Fruit fly (Drosophila melanogaster) whole organism, embryonic: ENCODE data around the gene sr.
A peak's percentile ranks its signal among the peaks of the same experiment; 100 is the strongest.

Experiments used
- Awh ChIP-seq: fragments of 200-800 bp; sonication (Bioruptor generic); IDR thresholded peaks from 2 replicates; pipeline ENCODE4, ENCODE4 v1.3.6; 2022; ENCODE audit warnings: missing biosample characterization, missing genetic modification characterization
- CG1024 ChIP-seq: fragments of 200-800 bp; sonication (Bioruptor generic); IDR thresholded peaks from 2 replicates; pipeline ENCODE4 v1.3.6; 2022; ENCODE audit warnings: missing biosample characterization, missing genetic modification characterization
- CG10959 ChIP-seq: fragments of 200-800 bp; sonication (Bioruptor generic); IDR thresholded peaks from 2 replicates; pipeline ENCODE4 v1.3.6; 2022; ENCODE audit warnings: missing biosample characterization, missing genetic modification characterization
- CG11695 ChIP-seq: fragments of 200-800 bp; sonication (Bioruptor generic); IDR thresholded peaks from 3 replicates; pipeline ENCODE4 v1.3.6; 2022; ENCODE audit warnings: missing biosample characterization, missing genetic modification characterization
- CG12391 ChIP-seq: fragments of 200-800 bp; sonication (Bioruptor generic); optimal IDR thresholded peaks from 3 replicates; lab custom pipeline; 2018; ENCODE audit warnings: missing biosample characterization, mild to moderate bottlenecking, missing genetic modification characterization, moderate library complexity
- CG12942 ChIP-seq: fragments of 200-800 bp; sonication (Bioruptor generic); optimal IDR thresholded peaks from 3 replicates; lab custom pipeline; 2016; ENCODE audit warnings: missing biosample characterization, missing genetic modification characterization
- CG13424 ChIP-seq: fragments of 200-800 bp; sonication (Bioruptor generic); optimal IDR thresholded peaks from 2 replicates; lab custom pipeline; 2019; ENCODE audit warnings: missing biosample characterization, mild to moderate bottlenecking, missing genetic modification characterization, moderate library complexity
- CG13775 ChIP-seq: fragments of 200-800 bp; sonication (Bioruptor generic); optimal IDR thresholded peaks from 3 replicates; lab custom pipeline; 2017; ENCODE audit warnings: missing biosample characterization, mild to moderate bottlenecking, missing genetic modification characterization
- CG16863 ChIP-seq: fragments of 200-800 bp; sonication (Bioruptor generic); optimal IDR thresholded peaks from 3 replicates; lab custom pipeline; 2016; ENCODE audit warnings: missing biosample characterization, missing genetic modification characterization
- CG17186 ChIP-seq: fragments of 200-800 bp; sonication (Bioruptor generic); optimal IDR thresholded peaks from 3 replicates; lab custom pipeline; 2017; ENCODE audit warnings: missing biosample characterization, missing genetic modification reagents, missing genetic modification characterization
- CG17361 ChIP-seq: fragments of 200-800 bp; sonication (Bioruptor generic); IDR thresholded peaks from 3 replicates; pipeline ENCODE4 v1.3.6; 2022; ENCODE audit warnings: missing biosample characterization, missing genetic modification characterization
- CG31388 ChIP-seq: fragments of 200-800 bp; sonication (Bioruptor generic); optimal IDR thresholded peaks from 2 replicates; lab custom pipeline; 2016; ENCODE audit warnings: missing biosample characterization, missing genetic modification characterization
- CG33557 ChIP-seq: fragments of 200-800 bp; sonication (Bioruptor generic); optimal IDR thresholded peaks from 2 replicates; lab custom pipeline; 2019; ENCODE audit warnings: missing biosample characterization, mild to moderate bottlenecking, missing genetic modification characterization, moderate library complexity
- CG9817 ChIP-seq: fragments of 200-800 bp; sonication (Bioruptor generic); optimal IDR thresholded peaks from 2 replicates; lab custom pipeline; 2018; ENCODE audit warnings: missing biosample characterization, mild to moderate bottlenecking, missing genetic modification characterization, moderate library complexity
- Ets97D ChIP-seq: fragments of 200-800 bp; sonication (Bioruptor generic); optimal IDR thresholded peaks from 3 replicates; lab custom pipeline; 2016; ENCODE audit warnings: missing biosample characterization, missing genetic modification characterization
- H15 ChIP-seq: fragments of 200-800 bp; sonication (Bioruptor generic); IDR thresholded peaks from 3 replicates; pipeline ENCODE4 v1.3.6; 2022; ENCODE audit warnings: missing biosample characterization, missing genetic modification characterization
- H2.0 ChIP-seq: fragments of 200-800 bp; sonication (Bioruptor generic); IDR thresholded peaks from 2 replicates; pipeline ENCODE4 v1.3.6; 2022; ENCODE audit warnings: missing biosample characterization, missing genetic modification characterization
- HHEX ChIP-seq: fragments of 200-800 bp; sonication (Bioruptor generic); optimal IDR thresholded peaks from 3 replicates; lab custom pipeline; 2017; ENCODE audit warnings: missing biosample characterization, mild to moderate bottlenecking, missing genetic modification characterization, missing genetic modification reagents
- Hmx ChIP-seq: fragments of 200-800 bp; sonication (Bioruptor generic); optimal IDR thresholded peaks from 2 replicates; lab custom pipeline; 2016; ENCODE audit warnings: missing biosample characterization, missing genetic modification characterization
- Kr ChIP-seq: fragments of 200-800 bp; sonication (Bioruptor generic); optimal IDR thresholded peaks from 2 replicates; lab custom pipeline; 2017; ENCODE audit warnings: missing biosample characterization, mild to moderate bottlenecking, missing genetic modification characterization
- Myb ChIP-seq: fragments of 200-800 bp; sonication (Bioruptor generic); optimal IDR thresholded peaks from 2 replicates; lab custom pipeline; 2016; ENCODE audit warnings: missing biosample characterization, missing genetic modification characterization
- Nf-YA ChIP-seq: fragments of 200-800 bp; sonication (Bioruptor generic); IDR thresholded peaks from 2 replicates; pipeline ENCODE4 v1.3.6; 2022; ENCODE audit warnings: missing biosample characterization, missing genetic modification characterization
- Ravus ChIP-seq: fragments of 200-800 bp; sonication (Bioruptor generic); IDR thresholded peaks from 2 replicates; pipeline ENCODE4 v1.3.6; 2022; ENCODE audit warnings: missing biosample characterization, missing genetic modification characterization
- Sry-β ChIP-seq: fragments of 200-800 bp; sonication (Bioruptor generic); optimal IDR thresholded peaks from 2 replicates; lab custom pipeline; 2018; ENCODE audit warnings: missing biosample characterization, mild to moderate bottlenecking, missing genetic modification characterization, moderate library complexity
- Trl ChIP-seq, 3 experiments: fragments of >200 bp in 2 of 3; fragments of 200-800 bp in 1 of 3; sonication (Bioruptor generic) in 1 of 3; optimal IDR thresholded peaks; 2 replicates in 1 of 3; 3 replicates in 2 of 3; lab custom pipeline; 2016 to 2017; ENCODE audit warnings: missing biosample characterization in 1 of 3, missing genetic modification characterization in 1 of 3
- ac ChIP-seq: fragments of 200-800 bp; sonication (Bioruptor generic); optimal IDR thresholded peaks from 3 replicates; lab custom pipeline; 2017; ENCODE audit warnings: missing biosample characterization, mild to moderate bottlenecking, missing genetic modification characterization
- amos ChIP-seq: fragments of 200-800 bp; sonication (Bioruptor generic); IDR thresholded peaks from 2 replicates; pipeline ENCODE4 v1.3.6; 2022; ENCODE audit warnings: missing biosample characterization, missing genetic modification characterization; ENCODE audit not compliant: partially characterized antibody
- ato ChIP-seq: fragments of 200-800 bp; sonication (Bioruptor generic); IDR thresholded peaks from 2 replicates; pipeline ENCODE4 v1.3.6; 2022; ENCODE audit warnings: missing biosample characterization, missing genetic modification characterization; ENCODE audit not compliant: partially characterized antibody
- bab2 ChIP-seq: fragments of 200-800 bp; sonication (Bioruptor generic); optimal IDR thresholded peaks from 2 replicates; lab custom pipeline; 2016; ENCODE audit warnings: missing biosample characterization, missing genetic modification characterization
- br ChIP-seq: fragments of >200 bp; optimal IDR thresholded peaks from 2 replicates; lab custom pipeline; 2017
- crp ChIP-seq, 2 experiments: fragments of 200-800 bp; sonication (Bioruptor generic); optimal IDR thresholded peaks; 2 replicates in 1 of 2; 3 replicates in 1 of 2; lab custom pipeline; 2017; ENCODE audit warnings: missing biosample characterization in 2 of 2, missing genetic modification characterization in 2 of 2, mild to moderate bottlenecking in 1 of 2, moderate library complexity in 1 of 2
- danr ChIP-seq: fragments of 200-800 bp; sonication (Bioruptor generic); IDR thresholded peaks from 2 replicates; pipeline ENCODE4 v1.3.6; 2022; ENCODE audit warnings: missing biosample characterization, missing genetic modification characterization
- dati ChIP-seq: fragments of 200-800 bp; sonication (Bioruptor generic); IDR thresholded peaks from 2 replicates; pipeline ENCODE4 v1.3.6; 2022; ENCODE audit warnings: missing biosample characterization, missing genetic modification characterization
- dm ChIP-seq: fragments of 200-800 bp; sonication (Bioruptor generic); optimal IDR thresholded peaks from 3 replicates; lab custom pipeline; 2016; ENCODE audit warnings: missing biosample characterization, missing genetic modification characterization
- dmrt11E ChIP-seq: fragments of 200-800 bp; sonication (Bioruptor generic); optimal IDR thresholded peaks from 3 replicates; lab custom pipeline; 2018; ENCODE audit warnings: missing biosample characterization, mild to moderate bottlenecking, missing genetic modification characterization, moderate library complexity
- fd64A ChIP-seq: fragments of 200-800 bp; sonication (Bioruptor generic); optimal IDR thresholded peaks from 3 replicates; lab custom pipeline; 2018; ENCODE audit warnings: missing biosample characterization, mild to moderate bottlenecking, missing genetic modification characterization
- gfzf ChIP-seq: fragments of 200-800 bp; sonication (Bioruptor generic); optimal IDR thresholded peaks from 2 replicates; lab custom pipeline; 2016; ENCODE audit warnings: missing biosample characterization, mild to moderate bottlenecking, missing genetic modification characterization, moderate library complexity
- jumu ChIP-seq: fragments of 200-800 bp; sonication (Bioruptor generic); optimal IDR thresholded peaks from 3 replicates; lab custom pipeline; 2016; ENCODE audit warnings: missing biosample characterization, missing genetic modification characterization
- ken ChIP-seq: fragments of 200-800 bp; sonication (Bioruptor generic); IDR thresholded peaks from 3 replicates; pipeline ENCODE4 v1.3.6; 2022; ENCODE audit warnings: missing biosample characterization, missing genetic modification characterization
- odd ChIP-seq: fragments of 200-800 bp; sonication (Bioruptor generic); optimal IDR thresholded peaks from 2 replicates; lab custom pipeline; 2017; ENCODE audit warnings: missing biosample characterization, mild to moderate bottlenecking, missing genetic modification characterization
- p53 ChIP-seq: fragments of 200-800 bp; sonication (Bioruptor generic); optimal IDR thresholded peaks from 2 replicates; lab custom pipeline; 2016; ENCODE audit warnings: missing biosample characterization, missing genetic modification characterization
- pros ChIP-seq: fragments of 200-800 bp; sonication (Bioruptor generic); optimal IDR thresholded peaks from 3 replicates; lab custom pipeline; 2019; ENCODE audit warnings: missing biosample characterization, mild to moderate bottlenecking, missing genetic modification characterization, moderate library complexity
- psq ChIP-seq: fragments of 200-800 bp; sonication (Bioruptor generic); optimal IDR thresholded peaks from 2 replicates; lab custom pipeline; 2017; ENCODE audit warnings: missing biosample characterization, missing genetic modification characterization
- run ChIP-seq: fragments of 200-800 bp; sonication (Bioruptor generic); optimal IDR thresholded peaks from 3 replicates; lab custom pipeline; 2018; ENCODE audit warnings: missing biosample characterization, mild to moderate bottlenecking, missing genetic modification characterization
- slou ChIP-seq: fragments of 200-800 bp; sonication (Bioruptor generic); optimal IDR thresholded peaks from 3 replicates; lab custom pipeline; 2016; ENCODE audit warnings: missing biosample characterization, missing genetic modification characterization
- vvl ChIP-seq: fragments of 200-800 bp; sonication (Bioruptor generic); IDR thresholded peaks from 2 replicates; pipeline ENCODE4 v1.3.6; 2022; ENCODE audit warnings: missing biosample characterization, missing genetic modification characterization
- yki ChIP-seq: fragments of >200 bp; optimal IDR thresholded peaks from 3 replicates; lab custom pipeline; 2018
- zf30C ChIP-seq: fragments of 200-800 bp; sonication (Bioruptor generic); optimal IDR thresholded peaks from 3 replicates; lab custom pipeline; 2018; ENCODE audit warnings: missing biosample characterization, mild to moderate bottlenecking, missing genetic modification characterization

Gene sr

dm6 chr3R:18171983-18172967 lies 81.7 kb downstream of the sr start (continued):
- TF ChIP-seq CG17361 (GFP tag; lab: Robert Waterston, UW) (peak; percentile 98), pros (GFP tag; lab: Kevin White, UChicago) (no peak), Awh (GFP tag; lab: Robert Waterston, UW) (peak; percentile 82), H15 (GFP tag; lab: Robert Waterston, UW) (peak; percentile 75), CG13775 (GFP tag; lab: Kevin White, UChicago) (peak; percentile 94), run (tag; lab: Kevin White, UChicago) (peak; percentile 88), fd64A (GFP tag; lab: Kevin White, UChicago) (peak; percentile 79), CG9817 (tag; lab: Kevin White, UChicago) (peak; percentile 89), zf30C (GFP tag; lab: Kevin White, UChicago) (peak; percentile 95), slou (peak; percentile 86), Ravus (GFP tag; lab: Robert Waterston, UW) (peak; percentile 61), CG1024 (GFP tag; lab: Robert Waterston, UW) (peak; percentile 77), CG16863 (GFP tag; lab: Kevin White, UChicago) (peak; percentile 92), vvl (peak; percentile 93), HHEX (GFP tag; lab: Kevin White, UChicago) (peak; percentile 92), jumu (GFP tag; lab: Kevin White, UChicago) (peak; percentile 84), CG12391 (peak; percentile 95), crp (GFP tag; optimal IDR thresholded peaks at IDR 0.05; lab: Kevin White, UChicago) (peak in 1 of 2 experiments; percentile 62), Myb (GFP tag; lab: Kevin White, UChicago) (peak; percentile 69), CG17186 (peak; percentile 73), amos (GFP tag; lab: Robert Waterston, UW) (no peak), CG12942 (GFP tag; lab: Kevin White, UChicago) (peak; percentile 88), CG10959 (peak; percentile 78), CG33557 (GFP tag; lab: Kevin White, UChicago) (peak; percentile 86), gfzf (GFP tag; lab: Kevin White, UChicago) (no peak), Nf-YA (GFP tag; lab: Robert Waterston, UW) (peak; percentile 70), Ets97D (peak; percentile 69), ken (peak; percentile 81; the same call in 2 of the 3 replicates), CG13424 (tag; lab: Kevin White, UChicago) (peak; percentile 98), dmrt11E (peak; percentile 91), psq (GFP tag; lab: Kevin White, UChicago) (peak; percentile 66), bab2 (peak; percentile 92), CG11695 (GFP tag; lab: Robert Waterston, UW) (peak; percentile 91), yki (lab: Kevin White, UChicago) (no peak), danr (peak; percentile 66), ac (GFP tag; lab: Kevin White, UChicago) (peak; percentile 78), CG31388 (GFP tag; lab: Kevin White, UChicago) (peak; percentile 77), Hmx (GFP tag; lab: Kevin White, UChicago) (peak; percentile 78), dati (peak; percentile 70; the same call in 1 of the 2 replicates), Sry-β (GFP tag; lab: Kevin White, UChicago) (peak; percentile 51), Kr (peak; percentile 21), p53 (GFP tag; lab: Kevin White, UChicago) (peak; percentile 55), br (no peak), odd (GFP tag; lab: Kevin White, UChicago) (peak; percentile 91), H2.0 (GFP tag; lab: Robert Waterston, UW) (peak; percentile 80), Trl (optimal IDR thresholded peaks at IDR 0.05; lab: Kevin White, UChicago) (peak; percentile 76 to 77), Trl (GFP tag; optimal IDR thresholded peaks at IDR 0.05; lab: Kevin White, UChicago) (peak; percentile 74), ato (no peak), dm (peak; percentile 69)
